Fruit fly (Drosophila melanogaster) whole organism, adult: ENCODE results near the gene Sbf.

Experiments used
- CG11617 ChIP-seq: fragments of 200-800 bp; sonication (Bioruptor generic); optimal IDR thresholded peaks from 2 replicates; lab custom pipeline; 2017; ENCODE audit warnings: mild to moderate bottlenecking, missing biosample characterization, missing genetic modification reagents, missing genetic modification characterization
- CG12768 ChIP-seq: fragments of 200-800 bp; sonication (Bioruptor generic); optimal IDR thresholded peaks from 2 replicates; lab custom pipeline; 2017; ENCODE audit warnings: missing biosample characterization, missing genetic modification characterization, mild to moderate bottlenecking, moderate library complexity, missing genetic modification reagents
- CG7101 ChIP-seq: fragments of 200-800 bp; sonication (Bioruptor generic); optimal IDR thresholded peaks from 2 replicates; lab custom pipeline; 2018; ENCODE audit warnings: missing biosample characterization, mild to moderate bottlenecking, missing genetic modification characterization, moderate library complexity
- bab1 ChIP-seq: fragments of 200-800 bp; sonication (Bioruptor generic); optimal IDR thresholded peaks from 3 replicates; lab custom pipeline; 2019; ENCODE audit warnings: missing biosample characterization, mild to moderate bottlenecking, missing genetic modification characterization, moderate library complexity
- kay ChIP-seq: fragments of 200-800 bp; sonication (Bioruptor generic); peaks from one replicate; lab custom pipeline; 2016; ENCODE audit warnings: missing biosample characterization, missing genetic modification characterization, borderline replicate concordance
- pad ChIP-seq: fragments of 200-800 bp; sonication (Bioruptor generic); optimal IDR thresholded peaks from 3 replicates; lab custom pipeline; 2017; ENCODE audit warnings: missing biosample characterization, missing genetic modification characterization, mild to moderate bottlenecking, moderate library complexity, missing genetic modification reagents
- tj ChIP-seq: fragments of 200-800 bp; sonication (Bioruptor generic); optimal IDR thresholded peaks from 3 replicates; lab custom pipeline; 2017; ENCODE audit warnings: missing biosample characterization, mild to moderate bottlenecking, missing genetic modification characterization, moderate library complexity

DNA sequence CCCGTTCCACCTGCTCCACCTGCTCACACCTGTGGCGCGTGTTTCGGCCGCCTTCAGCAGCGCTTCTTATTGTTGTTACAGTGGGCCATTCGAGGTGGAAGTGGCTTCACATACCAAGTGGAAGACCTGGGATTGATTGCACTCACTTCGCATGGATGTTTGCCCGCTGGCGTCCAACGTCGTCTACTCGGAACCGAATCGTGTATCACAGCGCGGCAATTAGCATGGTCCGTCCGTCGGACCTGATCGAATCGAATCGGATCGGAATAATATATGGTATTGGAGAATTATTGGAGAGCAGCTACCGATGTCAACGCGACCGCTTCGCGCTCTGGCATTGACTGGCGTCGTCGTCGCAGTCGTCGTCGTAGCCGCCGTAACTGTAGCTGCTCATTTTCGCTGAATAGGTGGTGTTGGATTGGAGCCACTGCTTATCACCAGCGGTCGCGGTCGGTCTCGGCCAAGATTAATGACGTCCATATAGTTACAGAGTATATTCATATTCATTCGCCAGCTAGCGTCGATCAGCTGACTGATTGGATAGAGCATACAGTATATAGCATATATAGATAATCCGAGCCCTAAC, 16.2 kb upstream of the Sbf start, which contains the start of gene ClC-a:
- peak; percentile 74 for TF ChIP-seq bab1 (GFP tag; lab: Kevin White, UChicago)
- peak; percentile 81 for TF ChIP-seq tj
- TF ChIP-seq CG7101 (tag; lab: Kevin White, UChicago), result no peak
- TF ChIP-seq pad (GFP tag; lab: Kevin White, UChicago), result no peak
- TF ChIP-seq kay (GFP tag; lab: Kevin White, UChicago), result peak; percentile 94
- TF ChIP-seq CG11617, result no peak
- peak; percentile 9 for TF ChIP-seq CG12768
